Fruit fly (Drosophila melanogaster): Measurements from ENCODE around the gene CG43376.

CG43376 gene

dm6 chr2L:13779795-13780108, 6.0 kb downstream of the CG43376 start (continued):
- TF ChIP-seq Nf-YB (GFP tag; optimal IDR thresholded peaks at IDR 0.05): no peak

DNA sequence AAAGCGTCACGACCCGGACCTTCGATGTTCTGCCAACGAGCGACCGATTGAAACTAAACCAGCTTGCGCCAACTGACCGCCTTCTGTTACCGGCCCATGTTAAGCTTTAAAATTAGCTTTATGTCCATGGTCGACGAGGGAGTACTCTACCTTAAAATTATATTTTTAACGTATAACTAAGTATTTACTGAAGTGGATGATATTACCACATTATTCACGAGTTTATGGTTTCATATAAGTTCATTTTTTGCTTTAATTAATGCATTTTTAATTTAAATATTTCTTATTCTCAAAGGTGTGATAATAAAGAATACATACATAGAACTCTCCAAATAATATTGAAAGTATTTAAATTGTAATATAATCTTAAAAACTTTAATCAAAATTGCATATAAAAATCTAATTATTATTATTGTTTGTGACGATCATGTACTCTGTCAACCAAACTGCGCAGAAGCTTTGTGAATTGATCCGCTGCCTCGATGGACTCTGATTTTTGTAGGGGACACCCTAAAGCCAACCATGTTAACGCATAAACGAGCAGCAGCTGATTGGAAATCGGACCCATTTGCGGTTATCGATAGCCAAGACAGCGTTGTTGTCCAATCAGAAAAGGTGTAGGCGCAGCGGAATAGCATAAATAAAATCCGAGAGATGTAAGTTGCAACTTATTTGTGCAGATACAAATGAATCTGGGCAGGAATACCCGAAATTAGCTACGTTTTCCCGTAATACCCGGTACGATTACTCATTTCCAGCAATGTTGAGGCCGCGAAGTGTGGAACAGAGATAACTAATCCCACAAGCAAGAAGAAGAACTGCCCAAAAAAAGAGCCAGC, 6.5 kb downstream of the CG43376 start, which contains the start of the genes CG9008 and p38b:
TSS of gene CG9008 (minus strand) at position 57 of the 839 bp plus-strand sequence.
TSS of gene p38b (plus strand) at position 581 of the 839 bp plus-strand sequence.
- no peak for TF ChIP-seq slp2 (GFP tag; optimal IDR thresholded peaks at IDR 0.05)
- peak; percentile 8 for TF ChIP-seq Antp (GFP tag; optimal IDR thresholded peaks at IDR 0.05)
- TF ChIP-seq eyg (GFP tag; optimal IDR thresholded peaks at IDR 0.05): no peak
- TF ChIP-seq Lpt (GFP tag; optimal IDR thresholded peaks at IDR 0.05): no peak
- no peak for TF ChIP-seq CG11398 (GFP tag; optimal IDR thresholded peaks at IDR 0.05)
- TF ChIP-seq fd3F (GFP tag; optimal IDR thresholded peaks at IDR 0.05): peak; percentile 79
- TF ChIP-seq gt (GFP tag; IDR thresholded peaks at IDR 0.05): no peak
- peak; percentile 70 for TF ChIP-seq MBD-R2 (GFP tag; IDR thresholded peaks at IDR 0.05)
- peak; percentile 58 for TF ChIP-seq stwl (tag; optimal IDR thresholded peaks at IDR 0.05)
- peak; percentile 2 for TF ChIP-seq CG13123 (GFP tag; optimal IDR thresholded peaks at IDR 0.05)
- peak; percentile 8 for TF ChIP-seq CG9797 (GFP tag; optimal IDR thresholded peaks at IDR 0.05)
- TF ChIP-seq GATAe (GFP tag; conservative IDR thresholded peaks at IDR 0.05): no peak
- peak; percentile 47 for TF ChIP-seq YL-1 (GFP tag; optimal IDR thresholded peaks at IDR 0.05)
- TF ChIP-seq gro (GFP tag; optimal IDR thresholded peaks at IDR 0.05): no peak
- TF ChIP-seq CG2129 (GFP tag; IDR thresholded peaks at IDR 0.05; ENCODE audit: partially characterized antibody): no peak
- peak; percentile 53 for TF ChIP-seq trem (tag; optimal IDR thresholded peaks at IDR 0.05)
- peak; percentile 94 for TF ChIP-seq gem (tag; optimal IDR thresholded peaks at IDR 0.05)
- no peak for TF ChIP-seq CG7786 (GFP tag; optimal IDR thresholded peaks at IDR 0.05)
- peak; percentile 69 for TF ChIP-seq CG12299 (tag; optimal IDR thresholded peaks at IDR 0.05)
- TF ChIP-seq ind (GFP tag; optimal IDR thresholded peaks at IDR 0.05): peak; percentile 65
- peak; percentile 30 for TF ChIP-seq cato (GFP tag; optimal IDR thresholded peaks at IDR 0.05; ENCODE audit: borderline replicate concordance)
- TF ChIP-seq zen2 (GFP tag; IDR thresholded peaks at IDR 0.05; ENCODE audit: partially characterized antibody): no peak; the same call in 2 of the 3 replicates
- no peak for TF ChIP-seq CG1647 (GFP tag; optimal IDR thresholded peaks at IDR 0.05)
- TF ChIP-seq CG2875 (GFP tag; optimal IDR thresholded peaks at IDR 0.05): peak; percentile 14
- TF ChIP-seq CG12155 (GFP tag; optimal IDR thresholded peaks at IDR 0.05): peak; percentile 73
- peak; percentile 88 for TF ChIP-seq CG17829 (tag; optimal IDR thresholded peaks at IDR 0.05)
- TF ChIP-seq CG8359 (GFP tag; optimal IDR thresholded peaks at IDR 0.05; ENCODE audit: borderline replicate concordance): peak; percentile 42
- TF ChIP-seq Hsf (GFP tag; optimal IDR thresholded peaks at IDR 0.05): peak; percentile 47
- no peak for TF ChIP-seq fru (optimal IDR thresholded peaks at IDR 0.05)
- peak; percentile 89 for TF ChIP-seq CG2712 (tag; optimal IDR thresholded peaks at IDR 0.05)
- peak; percentile 90 for TF ChIP-seq CG17385 (GFP tag; optimal IDR thresholded peaks at IDR 0.05)
- TF ChIP-seq croc (GFP tag; conservative IDR thresholded peaks at IDR 0.05): peak; percentile 44; the same call in 1 of the 3 replicates
- peak; percentile 92 for TF ChIP-seq CG31441 (GFP tag; IDR thresholded peaks at IDR 0.05)
- no peak for TF ChIP-seq fd64A (GFP tag; optimal IDR thresholded peaks at IDR 0.05)
- peak; percentile 59 for TF ChIP-seq kah (GFP tag; optimal IDR thresholded peaks at IDR 0.05)
- TF ChIP-seq cad (GFP tag; optimal IDR thresholded peaks at IDR 0.05): no peak
- 0 out of 3 replicates have a peak, but pooled peaks have one; percentile 4 for TF ChIP-seq CG2889 (GFP tag; IDR thresholded peaks at IDR 0.05)
- peak; percentile 83 for TF ChIP-seq CG6854 (GFP tag; optimal IDR thresholded peaks at IDR 0.05)
- peak; percentile 12 for TF ChIP-seq CG2202 (tag; optimal IDR thresholded peaks at IDR 0.05)
- TF ChIP-seq CG10462 (GFP tag; optimal IDR thresholded peaks at IDR 0.05): peak; percentile 47
- no peak for TF ChIP-seq TFAM (GFP tag; optimal IDR thresholded peaks at IDR 0.05)
- TF ChIP-seq corto (GFP tag; optimal IDR thresholded peaks at IDR 0.05): peak; percentile 52
- TF ChIP-seq tx (GFP tag; optimal IDR thresholded peaks at IDR 0.05): no peak
- TF ChIP-seq toy (GFP tag; IDR thresholded peaks at IDR 0.05): 0 out of 2 replicates have a peak, but pooled peaks have one; percentile 20
- no peak for TF ChIP-seq btn (GFP tag; optimal IDR thresholded peaks at IDR 0.05)
- no peak for TF ChIP-seq CTCF (GFP tag; optimal IDR thresholded peaks at IDR 0.05)
- TF ChIP-seq lov (optimal IDR thresholded peaks at IDR 0.05): no peak
- TF ChIP-seq lov (GFP tag; IDR thresholded peaks at IDR 0.05): no peak

Measured in whole organism, embryonic.